Worm (Caenorhabditis elegans): ENCODE results near the gene Y38H8A.12.
A peak's percentile ranks its signal among the peaks of the same experiment; 100 is the strongest.

Gene Y38H8A.12

ce11 chrIV:13412845-13413383 is 47.9 kb downstream of the Y38H8A.12 start, which contains the start of gene gcl-1:
TSS of gene gcl-1 (minus strand) at chrIV:13412895.
- TF ChIP-seq ztf-4 (tag; optimal IDR thresholded peaks at IDR 0.05) (no peak), F13H6.1 (tag; optimal IDR thresholded peaks at IDR 0.05) (peak; percentile 0), nhr-129 (tag; optimal IDR thresholded peaks at IDR 0.05) (peak; percentile 64), unc-55 (GFP tag; optimal IDR thresholded peaks at IDR 0.05) (peak; percentile 15), C34F6.9 (tag; optimal IDR thresholded peaks at IDR 0.05) (peak; percentile 53)
